Fruit fly (Drosophila melanogaster): ENCODE data around the gene CG32284.

The CG32284 gene

dm6 chr3L:3179474-3179873 is 7.0 kb upstream of the CG32284 start (continued):
- TF ChIP-seq fd3F (GFP tag; optimal IDR thresholded peaks at IDR 0.05) = peak; percentile 80
- TF ChIP-seq run (tag; optimal IDR thresholded peaks at IDR 0.05) = peak; percentile 63
- peak; percentile 66 for TF ChIP-seq CG12299 (tag; optimal IDR thresholded peaks at IDR 0.05)
- TF ChIP-seq pb (GFP tag; optimal IDR thresholded peaks at IDR 0.05) = peak; percentile 68
- peak; percentile 73 for TF ChIP-seq CG8281 (tag; optimal IDR thresholded peaks at IDR 0.05)
- peak; percentile 80 for TF ChIP-seq CG12744 (GFP tag; optimal IDR thresholded peaks at IDR 0.05)
- peak; percentile 65 for TF ChIP-seq E2f2 (GFP tag; IDR thresholded peaks at IDR 0.05)
- TF ChIP-seq Dp (GFP tag; optimal IDR thresholded peaks at IDR 0.05) = no peak
- TF ChIP-seq CG15479 (GFP tag; optimal IDR thresholded peaks at IDR 0.05) = no peak
- TF ChIP-seq knrl (GFP tag; IDR thresholded peaks at IDR 0.05; ENCODE audit: partially characterized antibody) = no peak
- TF ChIP-seq nerfin-2 (GFP tag; IDR thresholded peaks at IDR 0.05; ENCODE audit: partially characterized antibody) = no peak
- no peak for TF ChIP-seq salm (tag; optimal IDR thresholded peaks at IDR 0.05)
- peak; percentile 45 for TF ChIP-seq cato (GFP tag; optimal IDR thresholded peaks at IDR 0.05; ENCODE audit: borderline replicate concordance)
- peak; percentile 64 for TF ChIP-seq Hand (GFP tag; optimal IDR thresholded peaks at IDR 0.05)
- TF ChIP-seq tx (GFP tag; optimal IDR thresholded peaks at IDR 0.05) = peak; percentile 35
- peak; percentile 70 for TF ChIP-seq CrebB (tag; optimal IDR thresholded peaks at IDR 0.05)
- TF ChIP-seq pfk (GFP tag; optimal IDR thresholded peaks at IDR 0.05) = no peak
- peak; percentile 86 for TF ChIP-seq CG12219 (GFP tag; optimal IDR thresholded peaks at IDR 0.05)
- TF ChIP-seq CG9817 (tag; optimal IDR thresholded peaks at IDR 0.05) = peak; percentile 76
- peak; percentile 85 for TF ChIP-seq slbo (GFP tag; IDR thresholded peaks at IDR 0.05)
- TF ChIP-seq insv (GFP tag; optimal IDR thresholded peaks at IDR 0.05) = no peak
- TF ChIP-seq tgo (GFP tag; IDR thresholded peaks at IDR 0.05) = peak; percentile 87
- TF ChIP-seq unc-4 (GFP tag; IDR thresholded peaks at IDR 0.05; ENCODE audit: partially characterized antibody) = no peak
- TF ChIP-seq sima (GFP tag; optimal IDR thresholded peaks at IDR 0.05) = no peak
- peak; percentile 92 for TF ChIP-seq CG10979 (tag; optimal IDR thresholded peaks at IDR 0.05)
- peak; percentile 42 for TF ChIP-seq YL-1 (GFP tag; optimal IDR thresholded peaks at IDR 0.05)
- TF ChIP-seq CG12391 (tag; optimal IDR thresholded peaks at IDR 0.05) = peak; percentile 87
- peak; percentile 53 for TF ChIP-seq NC2α (GFP tag; optimal IDR thresholded peaks at IDR 0.05)
- no peak for TF ChIP-seq bbx (GFP tag; IDR thresholded peaks at IDR 0.05; ENCODE audit: partially characterized antibody)
- peak; percentile 63 for TF ChIP-seq CG32767 (GFP tag; IDR thresholded peaks at IDR 0.05)
- peak; percentile 51 for TF ChIP-seq CG7928 (GFP tag; optimal IDR thresholded peaks at IDR 0.05)
- peak; percentile 89 for TF ChIP-seq H15 (GFP tag; IDR thresholded peaks at IDR 0.05)
- TF ChIP-seq az2 (GFP tag; optimal IDR thresholded peaks at IDR 0.05) = peak; percentile 83
- peak; percentile 74 for TF ChIP-seq jumu (GFP tag; optimal IDR thresholded peaks at IDR 0.05)
- TF ChIP-seq CG16863 (GFP tag; optimal IDR thresholded peaks at IDR 0.05) = peak; percentile 79
- peak; percentile 81 for TF ChIP-seq Chrac-16 (GFP tag; optimal IDR thresholded peaks at IDR 0.05)
- peak; percentile 83 for TF ChIP-seq gcm2 (GFP tag; optimal IDR thresholded peaks at IDR 0.05)
- peak; percentile 78 for TF ChIP-seq CG10654 (GFP tag; optimal IDR thresholded peaks at IDR 0.05)
- TF ChIP-seq Mes4 (GFP tag; optimal IDR thresholded peaks at IDR 0.05) = peak; percentile 60

dm6 chr3L:3184104-3184503 is 2.4 kb upstream of the CG32284 start, which contains the start of gene CG42494:
CG42494 (plus strand) TSS chr3L:3184404.
- no peak for TF ChIP-seq zfh1 (GFP tag; IDR thresholded peaks at IDR 0.05)
- no peak for TF ChIP-seq CG4404 (GFP tag; IDR thresholded peaks at IDR 0.05)
- no peak for TF ChIP-seq CG8089 (GFP tag; optimal IDR thresholded peaks at IDR 0.05)
- TF ChIP-seq CG17385 (GFP tag; optimal IDR thresholded peaks at IDR 0.05) = no peak
- TF ChIP-seq Doc2 (GFP tag; IDR thresholded peaks at IDR 0.05) = no peak
- no peak for TF ChIP-seq tio (GFP tag; optimal IDR thresholded peaks at IDR 0.05)
- TF ChIP-seq yki (optimal IDR thresholded peaks at IDR 0.05) = no peak
- no peak for TF ChIP-seq Camta (GFP tag; optimal IDR thresholded peaks at IDR 0.05)
- no peak for TF ChIP-seq Abd-B (GFP tag; optimal IDR thresholded peaks at IDR 0.05)
- TF ChIP-seq z (GFP tag; IDR thresholded peaks at IDR 0.05) = no peak
- TF ChIP-seq ap (GFP tag; IDR thresholded peaks at IDR 0.05) = no peak
- no peak for TF ChIP-seq CG3838 (GFP tag; optimal IDR thresholded peaks at IDR 0.05)

Measured in whole organism, embryonic.